Worm (Caenorhabditis elegans) whole organism, young adult: ENCODE measurements around the gene arrd-6.

Experiments
- F55B11.4 ChIP-seq: sonication (generic microtip); optimal IDR thresholded peaks from 2 replicates; lab custom pipeline; 2016; ENCODE audit warnings: missing compliant biosample characterization, missing genetic modification characterization, borderline replicate concordance; ENCODE audit not compliant: insufficient read depth
- Y67H2A.10 ChIP-seq: fragments of 200-800 bp; sonication (Bioruptor generic); conservative IDR thresholded peaks from 2 replicates; pipeline ENCODE4 v1.3.6; 2022; ENCODE audit warnings: missing genetic modification reagents, missing genetic modification characterization, missing compliant biosample characterization
- ZK185.1 ChIP-seq: sonication (generic microtip); optimal IDR thresholded peaks from 2 replicates; lab custom pipeline; 2016; ENCODE audit warnings: mild to moderate bottlenecking, missing genetic modification characterization, missing compliant biosample characterization; ENCODE audit not compliant: poor library complexity, severe bottlenecking
- ama-1 ChIP-seq, 3 experiments: fragments of 150-350 bp in 1 of 3; sonication (generic microtip) in 2 of 3; optimal IDR thresholded peaks; 2 replicates each; lab custom pipeline; 2014 to 2018; ENCODE audit warnings: missing biosample characterization in 2 of 3, missing genetic modification characterization in 2 of 3, missing genetic modification reagents in 2 of 3
- dpl-1 ChIP-seq: fragments of 150-350 bp; optimal IDR thresholded peaks from 2 replicates; lab custom pipeline; 2014; ENCODE audit warnings: missing biosample characterization, missing genetic modification reagents, missing genetic modification characterization
- ets-4 ChIP-seq: fragments of 200-800 bp; sonication (Bioruptor generic); optimal IDR thresholded peaks from 2 replicates; lab custom pipeline; 2018; ENCODE audit warnings: mild to moderate bottlenecking, missing genetic modification characterization, missing compliant biosample characterization
- hrde-1 ChIP-seq: sonication (generic microtip); optimal IDR thresholded peaks from 2 replicates; lab custom pipeline; 2016; ENCODE audit warnings: missing genetic modification characterization, mild to moderate bottlenecking, missing compliant biosample characterization, moderate library complexity, missing genotype, missing genetic modification reagents, borderline replicate concordance
- hsf-1 ChIP-seq: fragments of 200-800 bp; sonication (Bioruptor generic); IDR thresholded peaks from 2 replicates; pipeline ENCODE4 v1.3.6; 2022; ENCODE audit warnings: missing genetic modification reagents, missing genetic modification characterization, missing compliant biosample characterization
- mxl-1 ChIP-seq: sonication (generic microtip); optimal IDR thresholded peaks from 2 replicates; lab custom pipeline; 2016; ENCODE audit warnings: missing genetic modification characterization, missing compliant biosample characterization
- pha-4 ChIP-seq: fragments of 150-350 bp; sonication (generic microtip); optimal IDR thresholded peaks from 2 replicates; lab custom pipeline; 2014; ENCODE audit warnings: missing biosample characterization, missing genetic modification reagents, missing genetic modification characterization
- unc-130 ChIP-seq: sonication (generic microtip); optimal IDR thresholded peaks from 2 replicates; lab custom pipeline; 2016; ENCODE audit warnings: missing genetic modification reagents, missing genetic modification characterization, missing compliant biosample characterization

ce11 chrII:11192488-11192887 lies 49.9 kb downstream of the arrd-6 start:
- TF ChIP-seq hrde-1 (tag; lab: Kevin White, UChicago): no peak
- TF ChIP-seq ZK185.1 (tag; lab: Kevin White, UChicago): no peak
- TF ChIP-seq unc-130: no peak
- TF ChIP-seq ama-1 (optimal IDR thresholded peaks at IDR 0.05; lab: Kevin White, UChicago): no peak
- TF ChIP-seq ama-1 (GFP tag; optimal IDR thresholded peaks at IDR 0.05; lab: Kevin White, UChicago): no peak
- TF ChIP-seq F55B11.4 (tag; lab: Kevin White, UChicago): no peak
- TF ChIP-seq dpl-1 (GFP tag; lab: Kevin White, UChicago): no peak
- TF ChIP-seq pha-4: no peak
- no peak for TF ChIP-seq hsf-1 (GFP tag; lab: Robert Waterston, UW)
- no peak for TF ChIP-seq mxl-1 (tag; lab: Kevin White, UChicago)
- no peak for TF ChIP-seq Y67H2A.10 (GFP tag; lab: Robert Waterston, UW)
- no peak for TF ChIP-seq ets-4 (GFP tag; lab: Kevin White, UChicago)
